Fruit fly (Drosophila melanogaster): ENCODE data around the gene kri.

dm6 chr3L:5825483-5825882 is 14.7 kb downstream of the kri start:
- no peak for TF ChIP-seq CG14711 (tag; optimal IDR thresholded peaks at IDR 0.05)
- no peak for TF ChIP-seq tj (GFP tag; optimal IDR thresholded peaks at IDR 0.05)
- no peak for TF ChIP-seq CG1620 (GFP tag; optimal IDR thresholded peaks at IDR 0.05)
- no peak for TF ChIP-seq cnc (optimal IDR thresholded peaks at IDR 0.05)
- TF ChIP-seq cic (GFP tag; optimal IDR thresholded peaks at IDR 0.05): no peak

Measured in whole organism, adult.